Worm (Caenorhabditis elegans) whole organism, L1 larva: ENCODE data around the gene R166.2.

Source experiments
- ama-1 ChIP-seq: fragments of 150-350 bp; optimal IDR thresholded peaks from 2 replicates; lab custom pipeline; 2014
- blmp-1 ChIP-seq: fragments of 150-350 bp; optimal IDR thresholded peaks from 2 replicates; lab custom pipeline; 2014; ENCODE audit warnings: missing biosample characterization, missing genetic modification characterization
- dpl-1 ChIP-seq, 3 experiments: fragments of 150-350 bp in 2 of 3; sonication (generic microtip) in 1 of 3; optimal IDR thresholded peaks; 2 replicates each; lab custom pipeline; 2014 to 2017; ENCODE audit warnings: missing biosample characterization in 3 of 3, missing genetic modification characterization in 3 of 3, missing genetic modification reagents in 3 of 3
- egl-27 ChIP-seq, 2 experiments: fragments of 150-350 bp in 1 of 2; sonication (generic microtip); optimal IDR thresholded peaks; 3 replicates each; lab custom pipeline; 2017 to 2018; ENCODE audit warnings: missing biosample characterization in 2 of 2, missing genetic modification characterization in 2 of 2, missing genetic modification reagents in 2 of 2
- hpl-2 ChIP-seq: fragments of 150-350 bp; optimal IDR thresholded peaks from 2 replicates; lab custom pipeline; 2014; ENCODE audit warnings: missing biosample characterization, missing genetic modification reagents, missing genetic modification characterization
- lsy-2 ChIP-seq, 2 experiments: fragments of 150-350 bp; optimal IDR thresholded peaks; 2 replicates each; lab custom pipeline; 2014; ENCODE audit warnings: missing biosample characterization in 2 of 2, missing genetic modification characterization in 2 of 2
- nhr-76 ChIP-seq: sonication (generic microtip); optimal IDR thresholded peaks from 2 replicates; lab custom pipeline; 2017; ENCODE audit warnings: missing biosample characterization, missing genetic modification characterization
- unc-30 ChIP-seq: sonication (generic microtip); optimal IDR thresholded peaks from 2 replicates; lab custom pipeline; 2017; ENCODE audit warnings: missing biosample characterization, missing genetic modification characterization
- unc-62 ChIP-seq: fragments of 150-350 bp; optimal IDR thresholded peaks from 2 replicates; lab custom pipeline; 2014; ENCODE audit warnings: missing biosample characterization, missing genetic modification reagents, missing genetic modification characterization
- ztf-11 ChIP-seq, 2 experiments: sonication (generic microtip); optimal IDR thresholded peaks; 2 replicates each; lab custom pipeline; 2016 to 2017; ENCODE audit warnings: missing genetic modification characterization in 2 of 2, missing biosample characterization in 1 of 2, missing compliant biosample characterization in 1 of 2
- ztf-4 ChIP-seq: fragments of 150-350 bp; optimal IDR thresholded peaks from 2 replicates; lab custom pipeline; 2014; ENCODE audit warnings: missing biosample characterization, missing genetic modification characterization

ce11 chrII:10550173-10550572, 12.7 kb upstream of the R166.2 start:
- TF ChIP-seq ztf-4 (tag; lab: Kevin White, UChicago) (no peak), hpl-2 (no peak), ztf-11 (tag; optimal IDR thresholded peaks at IDR 0.05; lab: Kevin White, UChicago) (no peak), blmp-1 (no peak), nhr-76 (tag; lab: Kevin White, UChicago) (no peak), unc-62 (GFP tag; lab: Kevin White, UChicago) (no peak), egl-27 (tag; optimal IDR thresholded peaks at IDR 0.05; lab: Kevin White, UChicago) (no peak), ama-1 (lab: Kevin White, UChicago) (peak; percentile 21), dpl-1 (GFP tag; optimal IDR thresholded peaks at IDR 0.05; lab: Kevin White, UChicago) (no peak), lsy-2 (tag; optimal IDR thresholded peaks at IDR 0.05; lab: Kevin White, UChicago) (peak in 1 of 2 experiments; percentile 44), unc-30 (no peak)
